Worm (Caenorhabditis elegans): ENCODE results near the gene mrck-1.

- TF ChIP-seq Y79H2A.3 (GFP tag; conservative IDR thresholded peaks at IDR 0.05) = no peak
- TF ChIP-seq nfya-1 (tag; optimal IDR thresholded peaks at IDR 0.05; ENCODE audit: borderline replicate concordance, insufficient read depth) = no peak
- no peak for TF ChIP-seq let-607 (tag; optimal IDR thresholded peaks at IDR 0.05)
- TF ChIP-seq chd-7 (tag; optimal IDR thresholded peaks at IDR 0.05) = no peak
- no peak for TF ChIP-seq ztf-3 (GFP tag; optimal IDR thresholded peaks at IDR 0.05)
- TF ChIP-seq sptf-2 (GFP tag; optimal IDR thresholded peaks at IDR 0.05) = no peak
- TF ChIP-seq somi-1 (GFP tag; optimal IDR thresholded peaks at IDR 0.05) = no peak
- TF ChIP-seq hrde-1 (tag; optimal IDR thresholded peaks at IDR 0.05; ENCODE audit: borderline replicate concordance) = no peak
- no peak for TF ChIP-seq Y53G8AR.9 (GFP tag; conservative IDR thresholded peaks at IDR 0.05)
- TF ChIP-seq snpc-4 (GFP tag; optimal IDR thresholded peaks at IDR 0.05) = no peak
- no peak for TF ChIP-seq snpc-4 (tag; optimal IDR thresholded peaks at IDR 0.05)
These were observed 58.5 kb downstream of the mrck-1 start, which contains the start of gene rme-1 for ce11 chrV:6208585-6208984.
